Fruit fly (Drosophila melanogaster): Measurements from ENCODE around the gene CG17362.

DNA sequence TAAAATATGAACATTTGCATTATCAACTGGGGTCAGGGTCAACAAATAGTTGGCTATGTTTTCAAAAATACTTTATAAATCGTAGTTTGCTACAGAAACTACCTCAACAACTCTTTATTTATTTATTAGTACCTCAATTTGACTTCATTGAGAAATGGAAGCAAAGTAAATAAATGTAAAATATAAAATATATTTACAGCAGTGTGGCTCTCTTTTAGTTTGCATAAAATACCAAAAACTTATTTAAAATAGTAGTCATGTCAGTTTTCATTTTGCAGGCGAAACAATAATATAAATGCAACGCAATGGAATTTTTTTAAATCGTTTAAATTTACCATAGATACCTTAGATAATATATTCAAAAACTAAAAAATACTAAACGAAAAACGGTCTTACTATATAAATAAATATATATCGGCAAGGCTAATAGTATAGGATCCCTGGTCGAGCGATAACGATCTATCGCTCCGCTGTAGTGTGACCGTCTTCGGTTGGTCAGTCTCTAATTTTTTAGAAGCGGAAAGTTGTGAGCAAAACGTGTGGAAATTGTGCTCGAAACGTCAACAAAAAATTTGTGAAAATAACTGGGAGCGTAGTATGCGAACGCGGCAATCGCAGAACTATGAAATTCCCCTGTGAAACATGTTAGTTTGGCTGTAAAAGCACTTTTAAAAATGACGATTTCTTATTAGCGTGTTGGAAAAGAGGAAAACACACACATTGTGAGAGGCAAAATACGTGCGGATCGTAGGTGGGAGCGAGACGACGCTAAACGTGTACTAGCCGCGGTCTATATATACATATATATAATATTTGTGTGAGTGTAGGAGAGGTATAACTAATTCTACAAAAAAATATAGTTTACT, 15.5 kb downstream of the CG17362 start, which contains the start of the genes Nprl3 and upSET:
- TF ChIP-seq psq (optimal IDR thresholded peaks at IDR 0.05) = no peak
- no peak for TF ChIP-seq Dll (optimal IDR thresholded peaks at IDR 0.05)

All from whole organism.